Worm (Caenorhabditis elegans) whole organism, L2 larva: ENCODE data around the gene acr-23.

Experiments used
- alr-1 ChIP-seq: fragments of 150-350 bp; optimal IDR thresholded peaks from 2 replicates; lab custom pipeline; 2014; ENCODE audit warnings: missing biosample characterization, missing genetic modification characterization
- ama-1 ChIP-seq: fragments of 150-350 bp; optimal IDR thresholded peaks from 2 replicates; lab custom pipeline; 2018; ENCODE audit warnings: inconsistent platforms
- ceh-16 ChIP-seq: fragments of 150-350 bp; optimal IDR thresholded peaks from 2 replicates; lab custom pipeline; 2014; ENCODE audit warnings: missing biosample characterization, missing genetic modification characterization
- lin-39 ChIP-seq: fragments of 150-350 bp; optimal IDR thresholded peaks from 2 replicates; lab custom pipeline; 2014; ENCODE audit warnings: missing biosample characterization, missing genetic modification reagents, missing genetic modification characterization
- lsy-2 ChIP-seq, 2 experiments: fragments of 150-350 bp in 1 of 2; sonication (generic microtip) in 1 of 2; optimal IDR thresholded peaks; 2 replicates each; lab custom pipeline; 2014 to 2017; ENCODE audit warnings: missing biosample characterization in 2 of 2, missing genetic modification characterization in 2 of 2
- nhr-11 ChIP-seq: fragments of 150-350 bp; optimal IDR thresholded peaks from 2 replicates; lab custom pipeline; 2014; ENCODE audit warnings: missing biosample characterization, missing genetic modification characterization
- nhr-12 ChIP-seq: fragments of 150-350 bp; optimal IDR thresholded peaks from 2 replicates; lab custom pipeline; 2014; ENCODE audit warnings: missing biosample characterization, missing genetic modification characterization
- nhr-77 ChIP-seq: fragments of 150-350 bp; optimal IDR thresholded peaks from 2 replicates; lab custom pipeline; 2014; ENCODE audit warnings: missing biosample characterization, missing genetic modification characterization
- unc-62 ChIP-seq: fragments of 150-350 bp; optimal IDR thresholded peaks from 2 replicates; lab custom pipeline; 2014; ENCODE audit warnings: missing biosample characterization, missing genetic modification reagents, missing genetic modification characterization

DNA sequence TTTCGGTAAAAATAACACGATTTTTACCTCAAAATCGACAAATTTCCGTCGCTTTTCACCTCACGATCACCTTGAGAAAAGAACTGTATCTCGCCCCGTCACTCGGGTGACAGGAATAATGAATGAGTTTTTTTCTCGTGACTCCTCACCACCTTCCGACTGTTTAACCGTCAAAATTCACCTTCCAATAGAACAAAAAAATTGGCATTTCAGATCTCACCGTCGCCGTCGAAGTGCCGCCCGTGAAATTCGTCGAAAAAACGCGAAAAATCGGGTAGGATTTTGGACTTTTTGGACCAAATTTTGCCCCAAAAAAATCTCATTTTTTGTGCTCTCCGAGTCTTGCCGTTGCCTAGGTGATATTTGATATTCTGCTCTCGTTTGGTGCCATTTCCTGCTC lies 27.5 kb upstream of the acr-23 start, which contains the start of gene unc-132:
- TF ChIP-seq nhr-11 (no peak), lsy-2 (tag; optimal IDR thresholded peaks at IDR 0.05; lab: Kevin White, UChicago) (no peak), ceh-16 (tag; lab: Kevin White, UChicago) (no peak), lin-39 (tag; lab: Kevin White, UChicago) (no peak), nhr-77 (tag; lab: Kevin White, UChicago) (no peak), ama-1 (lab: Kevin White, UChicago) (no peak), nhr-12 (tag; lab: Kevin White, UChicago) (no peak), unc-62 (no peak), alr-1 (tag; lab: Kevin White, UChicago) (no peak)
